Fruit fly (Drosophila melanogaster) whole organism, embryonic: ENCODE measurements around the gene t-Grip84.

Experiments
- Ada2b ChIP-seq: fragments of 200-800 bp; sonication (Bioruptor generic); IDR thresholded peaks from 2 replicates; pipeline ENCODE4 v1.3.6; 2022; ENCODE audit warnings: missing biosample characterization, missing genetic modification characterization
- CG10366 ChIP-seq: fragments of 200-800 bp; sonication (Bioruptor generic); IDR thresholded peaks from 2 replicates; pipeline ENCODE4 v1.3.6; 2022; ENCODE audit warnings: missing biosample characterization, missing genetic modification characterization
- CG12942 ChIP-seq: fragments of 200-800 bp; sonication (Bioruptor generic); optimal IDR thresholded peaks from 3 replicates; lab custom pipeline; 2016; ENCODE audit warnings: missing biosample characterization, missing genetic modification characterization
- CG13123 ChIP-seq: fragments of 200-800 bp; sonication (Bioruptor generic); optimal IDR thresholded peaks from 2 replicates; lab custom pipeline; 2016; ENCODE audit warnings: missing biosample characterization, missing genetic modification characterization
- CG14050 ChIP-seq: fragments of 200-800 bp; sonication (Bioruptor generic); IDR thresholded peaks from 3 replicates; pipeline ENCODE4 v1.3.6; 2022; ENCODE audit warnings: missing biosample characterization, missing genetic modification characterization
- CG14710 ChIP-seq: fragments of 200-800 bp; sonication (Bioruptor generic); optimal IDR thresholded peaks from 3 replicates; lab custom pipeline; 2019; ENCODE audit warnings: missing biosample characterization, mild to moderate bottlenecking, missing genetic modification characterization, moderate library complexity
- CG17328 ChIP-seq: fragments of 200-800 bp; sonication (Bioruptor generic); IDR thresholded peaks from 2 replicates; pipeline ENCODE4 v1.3.6; 2022; ENCODE audit warnings: missing biosample characterization, missing genetic modification characterization
- CG18011 ChIP-seq: fragments of 200-800 bp; sonication (Bioruptor generic); optimal IDR thresholded peaks from 2 replicates; lab custom pipeline; 2017; ENCODE audit warnings: missing biosample characterization, missing genetic modification characterization, mild to moderate bottlenecking, moderate library complexity, missing genotype
- CG3838 ChIP-seq: fragments of 200-800 bp; sonication (Bioruptor generic); optimal IDR thresholded peaks from 3 replicates; lab custom pipeline; 2016; ENCODE audit warnings: missing biosample characterization, missing genetic modification characterization
- CG4424 ChIP-seq: fragments of 200-800 bp; sonication (Bioruptor generic); optimal IDR thresholded peaks from 3 replicates; lab custom pipeline; 2016; ENCODE audit warnings: missing biosample characterization, missing genetic modification characterization
- CG7839 ChIP-seq: fragments of 200-800 bp; sonication (Bioruptor generic); optimal IDR thresholded peaks from 3 replicates; lab custom pipeline; 2018; ENCODE audit warnings: missing biosample characterization, mild to moderate bottlenecking, missing genetic modification characterization, moderate library complexity
- CG9932 ChIP-seq: fragments of 200-800 bp; sonication (Bioruptor generic); IDR thresholded peaks from 2 replicates; pipeline ENCODE4 v1.3.6; 2022; ENCODE audit warnings: missing biosample characterization, missing genetic modification characterization
- HLH3B ChIP-seq: fragments of 200-800 bp; sonication (Bioruptor generic); IDR thresholded peaks from 2 replicates; pipeline ENCODE4 v1.3.6; 2022; ENCODE audit warnings: missing biosample characterization, missing genetic modification characterization
- HLHmδ ChIP-seq: fragments of 200-800 bp; sonication (Bioruptor generic); optimal IDR thresholded peaks from 2 replicates; lab custom pipeline; 2018; ENCODE audit warnings: missing biosample characterization, mild to moderate bottlenecking, missing genetic modification characterization, moderate library complexity
- Kr ChIP-seq: fragments of 200-800 bp; sonication (Bioruptor generic); optimal IDR thresholded peaks from 2 replicates; lab custom pipeline; 2017; ENCODE audit warnings: missing biosample characterization, mild to moderate bottlenecking, missing genetic modification characterization
- Med ChIP-seq: fragments of 200-800 bp; sonication (Bioruptor generic); peaks from one replicate; lab custom pipeline; 2016; ENCODE audit warnings: missing biosample characterization, missing genetic modification characterization, mild to moderate bottlenecking, inconsistent platforms, moderate library complexity
- Myb ChIP-seq: fragments of 200-800 bp; sonication (Bioruptor generic); optimal IDR thresholded peaks from 2 replicates; lab custom pipeline; 2016; ENCODE audit warnings: missing biosample characterization, missing genetic modification characterization
- NC2α ChIP-seq: fragments of 200-800 bp; sonication (Bioruptor generic); optimal IDR thresholded peaks from 2 replicates; lab custom pipeline; 2016; ENCODE audit warnings: missing biosample characterization, missing genetic modification characterization
- NC2β ChIP-seq: fragments of 200-800 bp; sonication (Bioruptor generic); optimal IDR thresholded peaks from 2 replicates; lab custom pipeline; 2016; ENCODE audit warnings: missing biosample characterization, missing genetic modification characterization
- Neu2 ChIP-seq: fragments of 200-800 bp; sonication (Bioruptor generic); optimal IDR thresholded peaks from 3 replicates; lab custom pipeline; 2016; ENCODE audit warnings: missing biosample characterization, missing genetic modification characterization, borderline replicate concordance
- Pdp1 ChIP-seq, 2 experiments: fragments of 200-800 bp; sonication (Bioruptor generic); optimal IDR thresholded peaks; 3 replicates each; lab custom pipeline; 2016; ENCODE audit warnings: missing biosample characterization in 2 of 2, missing genetic modification characterization in 2 of 2, mild to moderate bottlenecking in 1 of 2, moderate library complexity in 1 of 2
- Rfx ChIP-seq: fragments of 200-800 bp; sonication (Bioruptor generic); IDR thresholded peaks from 2 replicates; pipeline ENCODE4 v1.3.6; 2022; ENCODE audit warnings: missing biosample characterization, missing genetic modification characterization
- Stat92E ChIP-seq, 3 experiments: fragments of >200 bp in 2 of 3; fragments of 200-800 bp in 1 of 3; sonication (Bioruptor generic) in 1 of 3; optimal IDR thresholded peaks; 2 replicates each; lab custom pipeline; 2017 to 2019; ENCODE audit warnings: missing biosample characterization in 3 of 3, missing genetic modification characterization in 3 of 3, mild to moderate bottlenecking in 1 of 3, moderate library complexity in 1 of 3
- Tbp ChIP-seq: fragments of >200 bp; optimal IDR thresholded peaks from 2 replicates; lab custom pipeline; 2018; ENCODE audit warnings: missing biosample characterization, missing genetic modification characterization
- Trl ChIP-seq, 3 experiments: fragments of >200 bp in 2 of 3; fragments of 200-800 bp in 1 of 3; sonication (Bioruptor generic) in 1 of 3; optimal IDR thresholded peaks; 2 replicates in 1 of 3; 3 replicates in 2 of 3; lab custom pipeline; 2016 to 2017; ENCODE audit warnings: missing biosample characterization in 1 of 3, missing genetic modification characterization in 1 of 3
- abd-A ChIP-seq: fragments of 200-800 bp; sonication (Bioruptor generic); optimal IDR thresholded peaks from 3 replicates; lab custom pipeline; 2019; ENCODE audit warnings: missing biosample characterization, mild to moderate bottlenecking, missing genetic modification characterization, moderate library complexity
- amos ChIP-seq: fragments of 200-800 bp; sonication (Bioruptor generic); IDR thresholded peaks from 2 replicates; pipeline ENCODE4 v1.3.6; 2022; ENCODE audit warnings: missing biosample characterization, missing genetic modification characterization; ENCODE audit not compliant: partially characterized antibody
- bcd ChIP-seq: fragments of 200-800 bp; sonication (Bioruptor generic); optimal IDR thresholded peaks from 2 replicates; lab custom pipeline; 2017; ENCODE audit warnings: missing biosample characterization, mild to moderate bottlenecking, missing genetic modification characterization
- btn ChIP-seq: fragments of 200-800 bp; sonication (Bioruptor generic); optimal IDR thresholded peaks from 2 replicates; lab custom pipeline; 2016; ENCODE audit warnings: missing biosample characterization, missing genetic modification characterization
- cato ChIP-seq: fragments of 200-800 bp; sonication (Bioruptor generic); optimal IDR thresholded peaks from 2 replicates; lab custom pipeline; 2016; ENCODE audit warnings: missing biosample characterization, missing genetic modification characterization, borderline replicate concordance
- ci ChIP-seq: fragments of 200-800 bp; sonication (Bioruptor generic); IDR thresholded peaks from 3 replicates; pipeline ENCODE4 v1.3.6; 2022; ENCODE audit warnings: missing biosample characterization, missing genetic modification characterization
- croc ChIP-seq: fragments of 200-800 bp; sonication (Bioruptor generic); conservative IDR thresholded peaks from 3 replicates; pipeline ENCODE4 v1.3.6; 2022; ENCODE audit warnings: missing biosample characterization, missing genetic modification characterization
- dpn ChIP-seq, 2 experiments: fragments of 200-800 bp; sonication (Bioruptor generic); optimal IDR thresholded peaks; 3 replicates each; lab custom pipeline; 2016; ENCODE audit warnings: missing biosample characterization in 2 of 2, missing genetic modification characterization in 2 of 2
- h ChIP-seq: fragments of >200 bp; optimal IDR thresholded peaks from 2 replicates; lab custom pipeline; 2017
- hbn ChIP-seq: fragments of 200-800 bp; sonication (Bioruptor generic); IDR thresholded peaks from 2 replicates; pipeline ENCODE4 v1.3.6; 2022; ENCODE audit warnings: missing biosample characterization, missing genetic modification characterization; ENCODE audit not compliant: partially characterized antibody
- jing ChIP-seq: fragments of 200-800 bp; sonication (Bioruptor generic); optimal IDR thresholded peaks from 2 replicates; lab custom pipeline; 2018; ENCODE audit warnings: missing biosample characterization, mild to moderate bottlenecking, missing genetic modification characterization
- lmd ChIP-seq: fragments of 200-800 bp; sonication (Bioruptor generic); IDR thresholded peaks from 2 replicates; pipeline ENCODE4 v1.3.6; 2022; ENCODE audit warnings: missing biosample characterization, missing genetic modification characterization
- luna ChIP-seq: fragments of 200-800 bp; sonication (Bioruptor generic); optimal IDR thresholded peaks from 2 replicates; lab custom pipeline; 2016; ENCODE audit warnings: missing biosample characterization, missing genetic modification characterization
- oc ChIP-seq: fragments of 200-800 bp; sonication (Bioruptor generic); optimal IDR thresholded peaks from 2 replicates; lab custom pipeline; 2018; ENCODE audit warnings: missing biosample characterization, mild to moderate bottlenecking, missing genetic modification characterization, moderate library complexity
- onecut ChIP-seq: fragments of 200-800 bp; sonication (Bioruptor generic); IDR thresholded peaks from 2 replicates; pipeline ENCODE4 v1.3.6; 2022; ENCODE audit warnings: missing biosample characterization, missing genetic modification characterization
- pb ChIP-seq: fragments of 200-800 bp; sonication (Bioruptor generic); optimal IDR thresholded peaks from 3 replicates; lab custom pipeline; 2016; ENCODE audit warnings: missing biosample characterization, missing genetic modification characterization
- pnt ChIP-seq: fragments of 200-800 bp; sonication (Bioruptor generic); optimal IDR thresholded peaks from 3 replicates; lab custom pipeline; 2016; ENCODE audit warnings: missing biosample characterization, missing genetic modification characterization
- prd ChIP-seq, 3 experiments: fragments of >200 bp in 2 of 3; fragments of 200-800 bp in 1 of 3; sonication (Bioruptor generic) in 1 of 3; optimal IDR thresholded peaks in 2 of 3; IDR thresholded peaks in 1 of 3; 2 replicates in 2 of 3; 3 replicates in 1 of 3; pipeline versions ENCODE4 v1.3.6 to Lab custom; 2017 to 2022; ENCODE audit warnings: missing biosample characterization in 1 of 3, missing genetic modification characterization in 1 of 3
- salm ChIP-seq: fragments of 200-800 bp; sonication (Bioruptor generic); optimal IDR thresholded peaks from 2 replicates; lab custom pipeline; 2018; ENCODE audit warnings: missing biosample characterization, mild to moderate bottlenecking, missing genetic modification characterization
- sens ChIP-seq: fragments of 200-800 bp; sonication (Bioruptor generic); peaks from one replicate; lab custom pipeline; 2016; ENCODE audit warnings: missing biosample characterization, missing genetic modification characterization
- slbo ChIP-seq: fragments of 200-800 bp; sonication (Bioruptor generic); IDR thresholded peaks from 2 replicates; pipeline ENCODE4 v1.3.6; 2022; ENCODE audit warnings: missing biosample characterization, missing genetic modification characterization
- tap ChIP-seq: fragments of 200-800 bp; optimal IDR thresholded peaks from 3 replicates; lab custom pipeline; 2019; ENCODE audit warnings: missing biosample characterization, mild to moderate bottlenecking, missing genetic modification characterization, moderate library complexity

The t-Grip84 gene

dm6 chr3L:7634743-7635469 is 44.1 kb upstream of the t-Grip84 start (continued):
- TF ChIP-seq CG14710 (tag; lab: Kevin White, UChicago) (peak; percentile 45), hbn (GFP tag; lab: Robert Waterston, UW) (no peak), NC2α (GFP tag; lab: Kevin White, UChicago) (no peak), HLH3B (GFP tag; lab: Robert Waterston, UW) (peak; percentile 38; the same call in 1 of the 2 replicates), NC2β (GFP tag; lab: Kevin White, UChicago) (no peak), pnt (GFP tag; lab: Kevin White, UChicago) (peak; percentile 16), CG7839 (tag; lab: Kevin White, UChicago) (peak; percentile 65), Stat92E (GFP tag; optimal IDR thresholded peaks at IDR 0.05; lab: Kevin White, UChicago) (peak in 1 of 3 experiments; percentile 37), Rfx (GFP tag; lab: Robert Waterston, UW) (no peak), salm (tag; lab: Kevin White, UChicago) (no peak), tap (tag; lab: Kevin White, UChicago) (peak; percentile 21), sens (GFP tag; lab: Kevin White, UChicago) (peak; percentile 87), CG12942 (GFP tag; lab: Kevin White, UChicago) (no peak), abd-A (tag; lab: Kevin White, UChicago) (peak; percentile 64)
- TF ChIP-seq, all 482 proteins: peak for 108

- peak; percentile 7 for TF ChIP-seq Med (GFP tag; lab: Kevin White, UChicago)
- no peak for TF ChIP-seq dpn (GFP tag; optimal IDR thresholded peaks at IDR 0.05; lab: Kevin White, UChicago)
- TF ChIP-seq ci (GFP tag; lab: Robert Waterston, UW): no peak
- TF ChIP-seq CG18011: no peak
- TF ChIP-seq Myb (GFP tag; lab: Kevin White, UChicago): no peak
- TF ChIP-seq bcd (GFP tag; lab: Kevin White, UChicago): no peak
- TF ChIP-seq croc: no peak
- TF ChIP-seq h (lab: Kevin White, UChicago): no peak
- TF ChIP-seq Neu2 (GFP tag; lab: Kevin White, UChicago): no peak
- no peak for TF ChIP-seq amos (GFP tag; lab: Robert Waterston, UW)
- peak in 1 of 2 experiments; percentile 40 for TF ChIP-seq Pdp1 (GFP tag; optimal IDR thresholded peaks at IDR 0.05; lab: Kevin White, UChicago)
- TF ChIP-seq Ada2b (GFP tag; lab: Robert Waterston, UW): peak; percentile 32; the same call in 1 of the 2 replicates
- TF ChIP-seq CG10366 (GFP tag; lab: Robert Waterston, UW): peak; percentile 37; the same call in 1 of the 2 replicates
- TF ChIP-seq cato (GFP tag; lab: Kevin White, UChicago): no peak
- no peak for TF ChIP-seq luna (GFP tag; lab: Kevin White, UChicago)
- TF ChIP-seq pb (GFP tag; lab: Kevin White, UChicago): no peak
- peak; percentile 12; the same call in 1 of the 2 replicates for TF ChIP-seq onecut
- no peak for TF ChIP-seq jing (GFP tag; lab: Kevin White, UChicago)
- TF ChIP-seq oc (tag; lab: Kevin White, UChicago): no peak
- no peak for TF ChIP-seq CG14710 (tag; lab: Kevin White, UChicago)
- TF ChIP-seq Tbp (GFP tag; lab: Kevin White, UChicago): no peak
- TF ChIP-seq btn (GFP tag; lab: Kevin White, UChicago): no peak
- no peak for TF ChIP-seq Trl (optimal IDR thresholded peaks at IDR 0.05; lab: Kevin White, UChicago)
- TF ChIP-seq Trl (GFP tag; optimal IDR thresholded peaks at IDR 0.05; lab: Kevin White, UChicago): no peak
- TF ChIP-seq CG9932 (GFP tag; lab: Robert Waterston, UW): peak; percentile 17; the same call in 1 of the 2 replicates
- TF ChIP-seq CG3838: no peak
- TF ChIP-seq prd (optimal IDR thresholded peaks at IDR 0.05; lab: Kevin White, UChicago): no peak
- TF ChIP-seq prd (GFP tag; IDR thresholded peaks at IDR 0.05; lab: Robert Waterston, UW): no peak
- TF ChIP-seq HLHmδ: no peak
- TF ChIP-seq CG17328 (GFP tag; lab: Robert Waterston, UW): no peak
- no peak for TF ChIP-seq CG4424 (GFP tag; lab: Kevin White, UChicago)
- TF ChIP-seq CG14050: no peak
- TF ChIP-seq slbo: peak; percentile 34; the same call in 1 of the 2 replicates
- TF ChIP-seq Kr (GFP tag; lab: Kevin White, UChicago): no peak
- no peak for TF ChIP-seq CG13123
- no peak for TF ChIP-seq lmd (GFP tag; lab: Robert Waterston, UW)
Observed at dm6 chr3L:7633619-7634018, 42.8 kb upstream of the t-Grip84 start.
